Worm (Caenorhabditis elegans) whole organism, L1 larva: ENCODE data around the gene Y57A10B.7.
A peak's percentile ranks its signal among the peaks of the same experiment; 100 is the strongest.

Experiments
- C16A3.4 ChIP-seq: fragments of 150-350 bp; optimal IDR thresholded peaks from 2 replicates; lab custom pipeline; 2014; ENCODE audit warnings: missing biosample characterization, missing genetic modification characterization
- C34B4.2 ChIP-seq: sonication (generic microtip); optimal IDR thresholded peaks from 2 replicates; lab custom pipeline; 2017; ENCODE audit warnings: mild to moderate bottlenecking, missing genetic modification characterization, missing compliant biosample characterization
- alr-1 ChIP-seq: fragments of 200-800 bp; sonication (Bioruptor generic); optimal IDR thresholded peaks from 2 replicates; lab custom pipeline; 2018; ENCODE audit warnings: borderline replicate concordance, mild to moderate bottlenecking, missing genetic modification characterization, missing compliant biosample characterization
- aly-2 ChIP-seq: fragments of 150-350 bp; optimal IDR thresholded peaks from 2 replicates; lab custom pipeline; 2014; ENCODE audit warnings: missing biosample characterization, missing genetic modification characterization
- blmp-1 ChIP-seq: fragments of 150-350 bp; optimal IDR thresholded peaks from 2 replicates; lab custom pipeline; 2014; ENCODE audit warnings: missing biosample characterization, missing genetic modification characterization
- ceh-82 ChIP-seq, 3 experiments: fragments of 150-350 bp in 1 of 3; sonication (generic microtip) in 2 of 3; optimal IDR thresholded peaks; 2 replicates each; lab custom pipeline; 2014 to 2017; ENCODE audit warnings: missing biosample characterization in 3 of 3, missing genetic modification characterization in 3 of 3
- dpl-1 ChIP-seq, 3 experiments: fragments of 150-350 bp in 2 of 3; sonication (generic microtip) in 1 of 3; optimal IDR thresholded peaks; 2 replicates each; lab custom pipeline; 2014 to 2017; ENCODE audit warnings: missing biosample characterization in 3 of 3, missing genetic modification characterization in 3 of 3, missing genetic modification reagents in 3 of 3
- efl-1 ChIP-seq, 4 experiments: fragments of 150-350 bp; optimal IDR thresholded peaks in 3 of 4; peaks in 1 of 4; 1 replicate in 1 of 4; 2 replicates in 3 of 4; lab custom pipeline; 2014; ENCODE audit warnings: missing biosample characterization in 2 of 4, missing genetic modification characterization in 2 of 4, missing genetic modification reagents in 2 of 4
- efl-3 ChIP-seq: fragments of 200-800 bp; sonication (Bioruptor generic); optimal IDR thresholded peaks from 2 replicates; lab custom pipeline; 2018; ENCODE audit warnings: mild to moderate bottlenecking, missing genetic modification characterization, missing compliant biosample characterization
- elt-3 ChIP-seq, 6 experiments: fragments of 150-350 bp in 1 of 6; sonication (generic microtip); optimal IDR thresholded peaks; 2 replicates each; lab custom pipeline; 2017 to 2018; ENCODE audit warnings: missing biosample characterization in 6 of 6, missing genetic modification characterization in 6 of 6, inconsistent platforms in 1 of 6
- fkh-4 ChIP-seq: sonication (generic microtip); optimal IDR thresholded peaks from 2 replicates; lab custom pipeline; 2016; ENCODE audit warnings: missing compliant biosample characterization, missing genetic modification characterization, borderline replicate concordance
- fkh-8 ChIP-seq: sonication (generic microtip); optimal IDR thresholded peaks from 2 replicates; lab custom pipeline; 2016; ENCODE audit warnings: mild to moderate bottlenecking, missing genetic modification characterization, missing compliant biosample characterization
- hlh-17 ChIP-seq: fragments of 200-800 bp; sonication (Bioruptor generic); optimal IDR thresholded peaks from 2 replicates; lab custom pipeline; 2018; ENCODE audit warnings: missing genetic modification characterization, mild to moderate bottlenecking, missing compliant biosample characterization, moderate library complexity, borderline replicate concordance
- hpl-2 ChIP-seq: fragments of 150-350 bp; optimal IDR thresholded peaks from 2 replicates; lab custom pipeline; 2014; ENCODE audit warnings: missing biosample characterization, missing genetic modification reagents, missing genetic modification characterization
- irx-1 ChIP-seq: sonication (generic microtip); optimal IDR thresholded peaks from 2 replicates; lab custom pipeline; 2016; ENCODE audit warnings: missing genetic modification characterization, missing compliant biosample characterization
- lin-14 ChIP-seq: fragments of 200-800 bp; sonication (Bioruptor generic); optimal IDR thresholded peaks from 2 replicates; lab custom pipeline; 2018; ENCODE audit warnings: mild to moderate bottlenecking, missing genetic modification characterization, moderate library complexity, missing compliant biosample characterization
- lin-35 ChIP-seq, 2 experiments: fragments of 150-350 bp; optimal IDR thresholded peaks; 2 replicates each; lab custom pipeline; 2014; ENCODE audit warnings: missing biosample characterization in 2 of 2, missing genetic modification characterization in 2 of 2, missing genetic modification reagents in 2 of 2
- lsy-2 ChIP-seq, 2 experiments: fragments of 150-350 bp; optimal IDR thresholded peaks; 2 replicates each; lab custom pipeline; 2014; ENCODE audit warnings: missing biosample characterization in 2 of 2, missing genetic modification characterization in 2 of 2
- mep-1 ChIP-seq: fragments of 150-350 bp; optimal IDR thresholded peaks from 2 replicates; lab custom pipeline; 2014; ENCODE audit warnings: missing biosample characterization, missing genetic modification characterization
- nhr-19 ChIP-seq: fragments of 200-800 bp; sonication (Bioruptor generic); conservative IDR thresholded peaks from 2 replicates; pipeline ENCODE4 v1.3.6; 2022; ENCODE audit warnings: missing genetic modification characterization, missing compliant biosample characterization
- nhr-20 ChIP-seq: sonication (generic microtip); optimal IDR thresholded peaks from 2 replicates; lab custom pipeline; 2016; ENCODE audit warnings: mild to moderate bottlenecking, missing genetic modification characterization, missing compliant biosample characterization
- nhr-237 ChIP-seq: fragments of 150-350 bp; optimal IDR thresholded peaks from 2 replicates; lab custom pipeline; 2014; ENCODE audit warnings: missing biosample characterization, missing genetic modification characterization
- nhr-71 ChIP-seq: sonication (generic microtip); optimal IDR thresholded peaks from 2 replicates; lab custom pipeline; 2016; ENCODE audit warnings: mild to moderate bottlenecking, missing genetic modification characterization, moderate library complexity, missing compliant biosample characterization
- nhr-77 ChIP-seq: fragments of 150-350 bp; optimal IDR thresholded peaks from 2 replicates; lab custom pipeline; 2014; ENCODE audit warnings: missing biosample characterization, missing genetic modification characterization
- nhr-85 ChIP-seq: sonication (generic microtip); peaks from one replicate; lab custom pipeline; 2016; ENCODE audit warnings: missing genetic modification characterization, inconsistent platforms, missing compliant biosample characterization
- nhr-90 ChIP-seq: sonication (generic microtip); optimal IDR thresholded peaks from 2 replicates; lab custom pipeline; 2016; ENCODE audit warnings: mild to moderate bottlenecking, missing genetic modification characterization, missing compliant biosample characterization; ENCODE audit not compliant: poor library complexity
- snu-23 ChIP-seq: sonication (generic microtip); optimal IDR thresholded peaks from 2 replicates; lab custom pipeline; 2016; ENCODE audit warnings: missing genetic modification characterization, missing compliant biosample characterization
- sup-37 ChIP-seq: fragments of 200-800 bp; sonication (Bioruptor generic); optimal IDR thresholded peaks from 2 replicates; lab custom pipeline; 2018; ENCODE audit warnings: mild to moderate bottlenecking, missing genetic modification characterization, missing compliant biosample characterization
- unc-130 ChIP-seq: fragments of 150-350 bp; optimal IDR thresholded peaks from 2 replicates; lab custom pipeline; 2017; ENCODE audit warnings: missing biosample characterization, missing genetic modification characterization, inconsistent platforms
- unc-30 ChIP-seq: sonication (generic microtip); optimal IDR thresholded peaks from 2 replicates; lab custom pipeline; 2017; ENCODE audit warnings: missing biosample characterization, missing genetic modification characterization
- xbp-1 ChIP-seq: sonication (generic microtip); optimal IDR thresholded peaks from 2 replicates; lab custom pipeline; 2016; ENCODE audit warnings: missing genetic modification characterization, missing compliant biosample characterization

Y57A10B.7 gene

ce11 chrII:12352115-12352514, 41.5 kb downstream of the Y57A10B.7 start, which contains the start of gene ras-1 (continued):
- TF ChIP-seq ceh-82 (tag; optimal IDR thresholded peaks at IDR 0.05; lab: Kevin White, UChicago) (no peak), irx-1 (no peak), nhr-90 (tag; lab: Kevin White, UChicago) (no peak), nhr-237 (tag; lab: Kevin White, UChicago) (no peak), unc-130 (no peak), snu-23 (GFP tag; lab: Kevin White, UChicago) (no peak), efl-3 (GFP tag; lab: Kevin White, UChicago) (no peak), C34B4.2 (tag; lab: Kevin White, UChicago) (no peak), fkh-8 (tag; lab: Kevin White, UChicago) (no peak), efl-1 (optimal IDR thresholded peaks at IDR 0.05; lab: Kevin White, UChicago) (no peak), efl-1 (GFP tag; optimal IDR thresholded peaks at IDR 0.05 in 1 of 2; lab: Kevin White, UChicago) (peak in 1 of 2 experiments; percentile 51)
- TF ChIP-seq, all 84 proteins: peak for 4

DNA sequence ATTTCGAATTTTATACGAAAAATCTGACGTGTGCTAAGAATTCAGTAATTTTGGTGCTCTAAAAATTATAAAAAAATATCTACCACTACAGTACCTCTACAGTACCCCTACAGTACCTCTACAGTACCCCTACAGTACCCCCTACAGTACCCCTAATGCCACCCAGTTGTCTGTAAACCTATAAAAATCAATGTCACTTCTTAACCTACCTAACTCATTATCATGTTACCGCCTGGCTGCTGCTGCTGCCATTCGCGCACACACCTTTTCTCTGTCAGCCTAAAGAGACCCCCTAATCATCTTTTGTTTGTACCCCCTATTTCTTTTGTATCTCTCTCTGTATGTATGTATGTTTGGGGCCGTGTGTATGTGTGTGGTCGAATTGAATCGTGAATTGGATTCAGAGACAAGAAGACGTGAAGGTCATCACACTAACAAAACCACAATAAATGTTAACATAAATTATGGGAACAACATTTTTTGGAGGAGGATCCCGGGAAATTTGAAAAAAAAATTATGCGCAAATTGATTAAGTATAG, 42.8 kb downstream of the Y57A10B.7 start:
- peak; percentile 13 for TF ChIP-seq nhr-20
- TF ChIP-seq mep-1 (tag; lab: Kevin White, UChicago): peak; percentile 34
- TF ChIP-seq snu-23 (GFP tag; lab: Kevin White, UChicago): peak; percentile 40
- no peak for TF ChIP-seq xbp-1 (tag; lab: Kevin White, UChicago)
- peak in 1 of 3 experiments; percentile 1 for TF ChIP-seq ceh-82 (tag; optimal IDR thresholded peaks at IDR 0.05; lab: Kevin White, UChicago)
- TF ChIP-seq nhr-19: no peak
- no peak for TF ChIP-seq fkh-4 (tag; lab: Kevin White, UChicago)
- TF ChIP-seq C16A3.4 (tag; lab: Kevin White, UChicago): no peak
- TF ChIP-seq hpl-2 (GFP tag; lab: Kevin White, UChicago): no peak
- peak in 1 of 2 experiments; percentile 17 for TF ChIP-seq lin-35 (GFP tag; optimal IDR thresholded peaks at IDR 0.05; lab: Kevin White, UChicago)
- peak; percentile 54 for TF ChIP-seq lin-14 (GFP tag; lab: Kevin White, UChicago)
- TF ChIP-seq nhr-85 (tag; lab: Kevin White, UChicago): peak; percentile 83
- peak; percentile 12 for TF ChIP-seq blmp-1 (tag; lab: Kevin White, UChicago)
- peak; percentile 25 for TF ChIP-seq nhr-71 (tag; lab: Kevin White, UChicago)
- no peak for TF ChIP-seq nhr-77 (tag; lab: Kevin White, UChicago)
- peak in 1 of 6 experiments; percentile 24 for TF ChIP-seq elt-3 (tag; optimal IDR thresholded peaks at IDR 0.05; lab: Kevin White, UChicago)
- TF ChIP-seq unc-30: no peak
- TF ChIP-seq lsy-2 (tag; optimal IDR thresholded peaks at IDR 0.05; lab: Kevin White, UChicago): peak in 1 of 2 experiments; percentile 72
- TF ChIP-seq, all 84 proteins: peak for 11

ce11 chrII:12349866-12350265, 43.7 kb downstream of the Y57A10B.7 start:
- TF ChIP-seq hlh-17 (no peak), nhr-20 (peak; percentile 7), lin-35 (GFP tag; optimal IDR thresholded peaks at IDR 0.05; lab: Kevin White, UChicago) (peak in 1 of 2 experiments; percentile 33), nhr-77 (tag; lab: Kevin White, UChicago) (peak; percentile 44), sup-37 (GFP tag; lab: Kevin White, UChicago) (peak; percentile 39), lsy-2 (tag; optimal IDR thresholded peaks at IDR 0.05; lab: Kevin White, UChicago) (no peak), lin-14 (GFP tag; lab: Kevin White, UChicago) (peak; percentile 37)

DNA sequence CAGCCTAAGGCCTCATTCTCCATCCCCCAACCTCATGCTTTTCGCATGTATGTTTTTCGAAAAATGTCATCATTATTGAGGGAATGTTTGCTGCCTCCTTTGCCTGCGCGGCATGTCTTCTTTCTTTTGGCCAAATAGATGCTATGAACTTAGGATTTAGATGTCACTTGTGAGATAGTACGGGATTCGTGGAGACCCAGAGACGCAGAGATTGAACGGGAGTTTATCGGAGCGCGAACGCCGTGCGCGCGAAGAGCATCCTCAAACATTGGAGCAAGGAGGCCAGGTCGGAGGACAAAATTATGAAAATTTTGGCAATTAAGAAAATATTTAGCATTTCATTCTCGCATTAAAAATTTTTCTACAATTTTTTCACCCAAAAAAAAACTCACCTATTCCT, 44.6 kb downstream of the Y57A10B.7 start:
- TF ChIP-seq nhr-90 (tag; lab: Kevin White, UChicago) (no peak), lin-14 (GFP tag; lab: Kevin White, UChicago) (peak; percentile 14), dpl-1 (GFP tag; optimal IDR thresholded peaks at IDR 0.05; lab: Kevin White, UChicago) (no peak), aly-2 (tag; lab: Kevin White, UChicago) (no peak), alr-1 (tag; lab: Kevin White, UChicago) (no peak)
